Worm (Caenorhabditis elegans) whole organism, young adult: ENCODE results near the gene T04C12.7.

Experiments
- B0035.1 ChIP-seq: sonication (generic microtip); optimal IDR thresholded peaks from 2 replicates; lab custom pipeline; 2016; ENCODE audit warnings: missing genetic modification characterization, mild to moderate bottlenecking, missing compliant biosample characterization, missing genotype, missing genetic modification reagents
- D2030.7 ChIP-seq: fragments of 200-800 bp; sonication (Bioruptor generic); IDR thresholded peaks from 2 replicates; pipeline ENCODE4 v1.3.6; 2022; ENCODE audit warnings: missing genetic modification reagents, missing genetic modification characterization, missing compliant biosample characterization
- F10E7.11 ChIP-seq: sonication (generic microtip); optimal IDR thresholded peaks from 2 replicates; lab custom pipeline; 2017; ENCODE audit warnings: mild to moderate bottlenecking, missing genetic modification characterization, moderate library complexity, missing compliant biosample characterization
- F49E8.2 ChIP-seq: sonication (generic microtip); optimal IDR thresholded peaks from 3 replicates; lab custom pipeline; 2017; ENCODE audit warnings: missing genetic modification characterization, mild to moderate bottlenecking, missing compliant biosample characterization, antibody characterized with exemption, moderate library complexity; ENCODE audit not compliant: insufficient read depth
- K12H6.12 ChIP-seq: fragments of 200-800 bp; sonication (Bioruptor generic); optimal IDR thresholded peaks from 2 replicates; lab custom pipeline; 2018; ENCODE audit warnings: mild to moderate bottlenecking, missing genetic modification characterization, missing compliant biosample characterization
- Y53G8AR.9 ChIP-seq: fragments of 200-800 bp; sonication (Bioruptor generic); conservative IDR thresholded peaks from 2 replicates; pipeline ENCODE4 v1.3.6; 2022; ENCODE audit warnings: missing genetic modification reagents, missing genetic modification characterization, missing compliant biosample characterization
- ama-1 ChIP-seq, 3 experiments: fragments of 150-350 bp in 1 of 3; sonication (generic microtip) in 2 of 3; optimal IDR thresholded peaks; 2 replicates each; lab custom pipeline; 2014 to 2018; ENCODE audit warnings: missing biosample characterization in 2 of 3, missing genetic modification characterization in 2 of 3, missing genetic modification reagents in 2 of 3
- aptf-2 ChIP-seq: fragments of 200-800 bp; sonication (Bioruptor generic); conservative IDR thresholded peaks from 2 replicates; pipeline ENCODE4 v1.3.6; 2022; ENCODE audit warnings: missing genetic modification reagents, missing genetic modification characterization, missing compliant biosample characterization
- attf-3 ChIP-seq: fragments of 200-800 bp; sonication (Bioruptor generic); conservative IDR thresholded peaks from 2 replicates; pipeline ENCODE4 v1.3.6; 2022; ENCODE audit warnings: missing genetic modification reagents, missing genetic modification characterization, missing compliant biosample characterization
- attf-5 ChIP-seq: fragments of 200-800 bp; sonication (Bioruptor generic); optimal IDR thresholded peaks from 2 replicates; lab custom pipeline; 2018; ENCODE audit warnings: mild to moderate bottlenecking, missing genetic modification characterization, missing compliant biosample characterization
- attf-6 ChIP-seq: fragments of 200-800 bp; sonication (Bioruptor generic); IDR thresholded peaks from 2 replicates; pipeline ENCODE4 v1.3.6; 2022; ENCODE audit warnings: missing genetic modification reagents, missing genetic modification characterization, missing compliant biosample characterization
- ceh-100 ChIP-seq: fragments of 200-800 bp; sonication (Bioruptor generic); IDR thresholded peaks from 2 replicates; pipeline ENCODE4 v1.3.6; 2022; ENCODE audit warnings: missing genetic modification reagents, missing genetic modification characterization, missing compliant biosample characterization
- ekl-4 ChIP-seq: fragments of 200-800 bp; sonication (Bioruptor generic); IDR thresholded peaks from 2 replicates; pipeline ENCODE4 v1.3.6; 2022; ENCODE audit warnings: missing genetic modification reagents, missing genetic modification characterization, missing compliant biosample characterization
- ets-4 ChIP-seq: fragments of 200-800 bp; sonication (Bioruptor generic); optimal IDR thresholded peaks from 2 replicates; lab custom pipeline; 2018; ENCODE audit warnings: mild to moderate bottlenecking, missing genetic modification characterization, missing compliant biosample characterization
- hmg-1.2 ChIP-seq: fragments of 200-800 bp; sonication (Bioruptor generic); IDR thresholded peaks from 2 replicates; pipeline ENCODE4 v1.3.6; 2022; ENCODE audit warnings: missing genetic modification reagents, missing genetic modification characterization, missing compliant biosample characterization
- lin-26 ChIP-seq: fragments of 200-800 bp; sonication (Bioruptor generic); IDR thresholded peaks from 2 replicates; pipeline ENCODE4 v1.3.6; 2022; ENCODE audit warnings: missing genetic modification reagents, missing genetic modification characterization, missing compliant biosample characterization
- lin-40 ChIP-seq: sonication (generic microtip); optimal IDR thresholded peaks from 2 replicates; lab custom pipeline; 2016; ENCODE audit warnings: missing genetic modification characterization, mild to moderate bottlenecking, missing compliant biosample characterization, missing genotype, missing genetic modification reagents
- lin-54 ChIP-seq: fragments of 200-800 bp; sonication (Bioruptor generic); optimal IDR thresholded peaks from 2 replicates; lab custom pipeline; 2018; ENCODE audit warnings: mild to moderate bottlenecking, missing genetic modification characterization, missing compliant biosample characterization
- lir-1 ChIP-seq: fragments of 200-800 bp; sonication (Bioruptor generic); conservative IDR thresholded peaks from 2 replicates; pipeline ENCODE4 v1.3.6; 2022; ENCODE audit warnings: missing genetic modification reagents, missing genetic modification characterization, missing compliant biosample characterization
- lsl-1 ChIP-seq: fragments of 200-800 bp; sonication (Bioruptor generic); optimal IDR thresholded peaks from 2 replicates; lab custom pipeline; 2018; ENCODE audit warnings: mild to moderate bottlenecking, missing genetic modification characterization, moderate library complexity, missing compliant biosample characterization
- madf-3 ChIP-seq: fragments of 200-800 bp; sonication (Bioruptor generic); IDR thresholded peaks from 2 replicates; pipeline ENCODE4 v1.3.6; 2022; ENCODE audit warnings: missing genetic modification reagents, missing genetic modification characterization, missing compliant biosample characterization
- mes-4 ChIP-seq: sonication (generic microtip); optimal IDR thresholded peaks from 2 replicates; lab custom pipeline; 2016; ENCODE audit warnings: missing genotype, missing genetic modification characterization, missing compliant biosample characterization
- nhr-80 ChIP-seq: sonication (generic microtip); optimal IDR thresholded peaks from 2 replicates; lab custom pipeline; 2016; ENCODE audit warnings: missing genetic modification characterization, missing compliant biosample characterization
- pbrm-1 ChIP-seq: fragments of 200-800 bp; sonication (Bioruptor generic); IDR thresholded peaks from 2 replicates; pipeline ENCODE4 v1.3.6; 2022; ENCODE audit warnings: missing genetic modification reagents, missing genetic modification characterization, missing compliant biosample characterization
- rcor-1 ChIP-seq: fragments of 200-800 bp; sonication (Bioruptor generic); IDR thresholded peaks from 2 replicates; pipeline ENCODE4 v1.3.6; 2022; ENCODE audit warnings: missing genetic modification reagents, missing genetic modification characterization, missing compliant biosample characterization
- snpc-4 ChIP-seq, 5 experiments: fragments of 150-350 bp in 1 of 5; sonication (generic microtip) in 4 of 5; optimal IDR thresholded peaks; 2 replicates each; lab custom pipeline; 2014 to 2018; ENCODE audit warnings: missing genetic modification characterization in 5 of 5, missing biosample characterization in 3 of 5, antibody characterized with exemption in 2 of 5, mild to moderate bottlenecking in 2 of 5, missing compliant biosample characterization in 2 of 5, missing genotype in 2 of 5, moderate library complexity in 2 of 5, missing genetic modification reagents in 1 of 5
- ztf-22 ChIP-seq: fragments of 200-800 bp; sonication (Bioruptor generic); optimal IDR thresholded peaks from 2 replicates; lab custom pipeline; 2018; ENCODE audit warnings: mild to moderate bottlenecking, missing genetic modification characterization, moderate library complexity, missing compliant biosample characterization
- ztf-6 ChIP-seq: fragments of 200-800 bp; sonication (Bioruptor generic); IDR thresholded peaks from 2 replicates; pipeline ENCODE4 v1.3.6; 2022; ENCODE audit warnings: missing genetic modification reagents, missing genetic modification characterization, missing compliant biosample characterization

Gene T04C12.7

ce11 chrV:11010768-11011167, 43.2 kb upstream of the T04C12.7 start:
- no peak for TF ChIP-seq madf-3
- TF ChIP-seq lin-54 (GFP tag; lab: Kevin White, UChicago), result no peak
- no peak for TF ChIP-seq aptf-2 (GFP tag; lab: Robert Waterston, UW)
- no peak for TF ChIP-seq ceh-100
- no peak for TF ChIP-seq B0035.1 (tag; lab: Kevin White, UChicago)

DNA sequence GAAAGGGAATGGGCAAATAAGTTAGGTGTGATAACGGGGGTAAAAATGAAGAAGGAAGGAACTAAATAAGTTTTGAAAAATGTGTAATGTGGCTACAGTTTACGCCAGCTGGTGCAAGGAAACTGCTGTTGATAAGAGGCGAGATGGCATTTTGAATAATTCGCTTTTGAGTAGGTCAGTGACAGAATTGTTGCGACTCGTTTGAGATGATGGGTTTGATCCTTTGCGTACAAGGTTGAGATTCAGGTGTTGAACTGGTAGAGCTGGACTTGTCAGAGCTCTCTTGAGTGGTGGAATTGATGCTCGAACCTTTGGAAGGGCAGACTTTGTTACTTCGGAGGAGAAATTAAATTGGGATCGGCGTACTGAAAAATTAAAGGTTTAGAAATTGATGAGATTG, 42.1 kb upstream of the T04C12.7 start:
- TF ChIP-seq attf-5 (GFP tag; lab: Kevin White, UChicago), result no peak
- TF ChIP-seq attf-3, result no peak
- TF ChIP-seq lin-26 (GFP tag; lab: Robert Waterston, UW), result 0 out of 2 replicates have a peak, but pooled peaks have one; percentile 30
- TF ChIP-seq ets-4, result no peak
- TF ChIP-seq pbrm-1 (GFP tag; lab: Robert Waterston, UW), result no peak
- TF ChIP-seq ama-1 (optimal IDR thresholded peaks at IDR 0.05; lab: Kevin White, UChicago), result no peak
- no peak for TF ChIP-seq ama-1 (GFP tag; optimal IDR thresholded peaks at IDR 0.05; lab: Kevin White, UChicago)
- peak; percentile 13 for TF ChIP-seq nhr-80 (tag; lab: Kevin White, UChicago)
- TF ChIP-seq F10E7.11 (tag; lab: Kevin White, UChicago), result no peak
- no peak for TF ChIP-seq D2030.7 (GFP tag; lab: Robert Waterston, UW)
- TF ChIP-seq snpc-4 (GFP tag; optimal IDR thresholded peaks at IDR 0.05; lab: Kevin White, UChicago), result no peak
- TF ChIP-seq snpc-4 (tag; optimal IDR thresholded peaks at IDR 0.05; lab: Kevin White, UChicago), result no peak
- no peak for TF ChIP-seq ekl-4 (GFP tag; lab: Robert Waterston, UW)
- no peak for TF ChIP-seq hmg-1.2 (GFP tag; lab: Robert Waterston, UW)
- no peak for TF ChIP-seq Y53G8AR.9 (GFP tag; lab: Robert Waterston, UW)
- TF ChIP-seq, all 124 proteins: peak for 2

- peak; percentile 62 for TF ChIP-seq hmg-1.2 (GFP tag; lab: Robert Waterston, UW)
- no peak for TF ChIP-seq lsl-1 (GFP tag; lab: Kevin White, UChicago)
- TF ChIP-seq, all 124 proteins: peak for 1
Measured at ce11 chrV:11012419-11012818, 41.5 kb upstream of the T04C12.7 start, which contains the start of gene C13G3.1. Gene C13G3.1 (minus strand): TSS chrV:11012465.

DNA sequence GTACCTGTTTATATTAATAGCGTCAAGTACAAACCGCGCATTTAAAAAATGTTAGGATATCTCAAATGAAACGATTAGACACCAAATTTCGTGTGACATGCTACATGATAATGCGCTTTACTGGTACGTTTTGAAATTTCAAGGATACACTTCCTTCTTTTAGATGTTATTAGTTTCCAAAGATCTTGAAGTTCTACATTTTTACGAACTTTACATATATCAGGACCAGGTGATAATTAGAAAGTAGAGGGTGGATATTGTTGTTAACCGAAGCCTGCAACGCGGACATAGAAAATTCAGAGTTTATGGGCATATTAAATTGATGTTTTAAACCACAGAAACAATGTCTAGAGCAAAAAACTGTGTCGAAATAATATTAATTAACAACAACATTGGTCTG, 40.7 kb upstream of the T04C12.7 start:
- TF ChIP-seq rcor-1 (GFP tag; lab: Robert Waterston, UW), result no peak
- no peak for TF ChIP-seq B0035.1 (tag; lab: Kevin White, UChicago)
- TF ChIP-seq F49E8.2, result no peak
- TF ChIP-seq lin-40 (tag; lab: Kevin White, UChicago), result no peak
- no peak for TF ChIP-seq K12H6.12
- no peak for TF ChIP-seq lir-1 (GFP tag; lab: Robert Waterston, UW)
- no peak for TF ChIP-seq mes-4 (tag; lab: Kevin White, UChicago)
- TF ChIP-seq lin-54 (GFP tag; lab: Kevin White, UChicago), result no peak
- no peak for TF ChIP-seq attf-6
- TF ChIP-seq ztf-22 (GFP tag; lab: Kevin White, UChicago), result no peak

ce11 chrV:11014758-11015157, 39.2 kb upstream of the T04C12.7 start:
- TF ChIP-seq ztf-6 (GFP tag; lab: Robert Waterston, UW), result no peak
- TF ChIP-seq, all 124 proteins: peak for 0
